Fruit fly (Drosophila melanogaster) whole organism, prepupa: ENCODE measurements around the gene CG9130.

Experiments
- Blimp-1 ChIP-seq: fragments of 200-800 bp; sonication (Bioruptor generic); optimal IDR thresholded peaks from 3 replicates; lab custom pipeline; 2017; ENCODE audit warnings: missing biosample characterization, missing genetic modification characterization, mild to moderate bottlenecking, moderate library complexity, missing genetic modification reagents
- CG11762 ChIP-seq: fragments of 200-800 bp; sonication (Bioruptor generic); optimal IDR thresholded peaks from 3 replicates; lab custom pipeline; 2016; ENCODE audit warnings: missing biosample characterization, missing genetic modification characterization; ENCODE audit not compliant: insufficient read depth
- Gug ChIP-seq: fragments of 200-800 bp; sonication (Bioruptor generic); IDR thresholded peaks from 2 replicates; pipeline ENCODE4 v1.3.6; 2022; ENCODE audit warnings: missing biosample characterization, missing genetic modification characterization
- Hr4 ChIP-seq: fragments of 200-800 bp; sonication (Bioruptor generic); optimal IDR thresholded peaks from 3 replicates; lab custom pipeline; 2016; ENCODE audit warnings: missing biosample characterization, missing genetic modification characterization
- cyc ChIP-seq: fragments of 200-800 bp; sonication (Bioruptor generic); optimal IDR thresholded peaks from 3 replicates; lab custom pipeline; 2016; ENCODE audit warnings: missing biosample characterization, missing genetic modification characterization
- fd85E ChIP-seq: fragments of 200-800 bp; sonication (Bioruptor generic); optimal IDR thresholded peaks from 3 replicates; lab custom pipeline; 2016; ENCODE audit warnings: missing biosample characterization, missing genetic modification characterization
- fkh ChIP-seq: fragments of 200-800 bp; sonication (Bioruptor generic); optimal IDR thresholded peaks from 3 replicates; lab custom pipeline; 2017; ENCODE audit warnings: missing biosample characterization, mild to moderate bottlenecking, missing genetic modification characterization, moderate library complexity
- pdm3 ChIP-seq: fragments of 200-800 bp; sonication (Bioruptor generic); optimal IDR thresholded peaks from 3 replicates; lab custom pipeline; 2016; ENCODE audit warnings: missing biosample characterization, missing genetic modification characterization
- ss ChIP-seq, 2 experiments: fragments of 200-800 bp; sonication (Bioruptor generic); optimal IDR thresholded peaks; 2 replicates in 1 of 2; 3 replicates in 1 of 2; lab custom pipeline; 2017 to 2018; ENCODE audit warnings: mild to moderate bottlenecking in 2 of 2, missing biosample characterization in 2 of 2, missing genetic modification characterization in 2 of 2, moderate library complexity in 1 of 2

DNA sequence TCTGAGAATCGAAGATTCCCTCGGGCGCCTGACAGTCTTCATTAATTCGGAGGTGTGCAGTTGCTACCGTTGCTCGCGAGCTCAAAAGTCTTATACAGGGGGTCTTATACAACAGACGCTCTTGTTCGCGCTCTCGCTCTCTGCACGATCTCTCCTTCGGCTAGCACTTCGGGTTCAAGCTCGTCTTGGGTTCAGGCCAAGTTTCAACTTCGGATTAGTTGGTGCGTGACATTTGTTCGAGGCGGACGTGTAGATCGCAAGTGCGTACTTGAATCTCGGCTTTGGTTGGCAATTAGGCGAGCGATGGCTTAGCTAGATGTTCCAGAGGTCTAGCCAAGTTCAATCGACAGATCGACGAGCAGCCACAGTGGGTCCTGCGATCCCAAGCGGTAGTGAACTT lies 43.6 kb upstream of the CG9130 start:
- TF ChIP-seq CG11762 (no peak), fkh (no peak), Gug (GFP tag; lab: Robert Waterston, UW) (no peak), pdm3 (GFP tag; lab: Kevin White, UChicago) (no peak), fd85E (GFP tag; lab: Kevin White, UChicago) (no peak), Blimp-1 (GFP tag; lab: Kevin White, UChicago) (no peak), Hr4 (no peak), cyc (no peak), ss (GFP tag; optimal IDR thresholded peaks at IDR 0.05; lab: Kevin White, UChicago) (peak in 1 of 2 experiments; percentile 26)
